Worm (Caenorhabditis elegans) whole organism, L3 larva: Measurements from ENCODE around the gene F10A3.4.

Experiments used
- R02D3.7 ChIP-seq: fragments of 150-350 bp; optimal IDR thresholded peaks from 2 replicates; lab custom pipeline; 2014; ENCODE audit warnings: missing biosample characterization, missing genetic modification characterization
- ZK546.5 ChIP-seq: sonication (generic microtip); optimal IDR thresholded peaks from 2 replicates; lab custom pipeline; 2017; ENCODE audit warnings: missing biosample characterization, missing genetic modification characterization
- aly-2 ChIP-seq: fragments of 150-350 bp; optimal IDR thresholded peaks from 2 replicates; lab custom pipeline; 2014; ENCODE audit warnings: missing biosample characterization, missing genetic modification characterization
- ama-1 ChIP-seq: fragments of 150-350 bp; optimal IDR thresholded peaks from 2 replicates; lab custom pipeline; 2018
- ceh-16 ChIP-seq: sonication (generic microtip); optimal IDR thresholded peaks from 2 replicates; lab custom pipeline; 2017; ENCODE audit warnings: missing biosample characterization, missing genetic modification characterization
- ceh-28 ChIP-seq: fragments of 150-350 bp; optimal IDR thresholded peaks from 2 replicates; lab custom pipeline; 2014; ENCODE audit warnings: missing biosample characterization, missing genetic modification reagents, missing genetic modification characterization
- ceh-9 ChIP-seq: sonication (generic microtip); optimal IDR thresholded peaks from 2 replicates; lab custom pipeline; 2018; ENCODE audit warnings: missing biosample characterization, missing genetic modification characterization
- egl-5 ChIP-seq: fragments of 150-350 bp; optimal IDR thresholded peaks from 2 replicates; lab custom pipeline; 2017; ENCODE audit warnings: missing biosample characterization, missing genetic modification reagents, missing genetic modification characterization, inconsistent platforms
- elt-1 ChIP-seq: fragments of 150-350 bp; optimal IDR thresholded peaks from 2 replicates; lab custom pipeline; 2014; ENCODE audit warnings: missing biosample characterization, missing genetic modification characterization
- elt-3 ChIP-seq, 3 experiments: fragments of 150-350 bp in 1 of 3; sonication (generic microtip) in 2 of 3; optimal IDR thresholded peaks; 2 replicates in 2 of 3; 4 replicates in 1 of 3; lab custom pipeline; 2014 to 2017; ENCODE audit warnings: missing biosample characterization in 3 of 3, missing genetic modification characterization in 3 of 3
- eor-1 ChIP-seq, 2 experiments: fragments of 150-350 bp; optimal IDR thresholded peaks; 2 replicates each; lab custom pipeline; 2014 to 2018; ENCODE audit warnings: missing biosample characterization in 2 of 2, missing genetic modification characterization in 2 of 2
- fkh-10 ChIP-seq: sonication (generic microtip); optimal IDR thresholded peaks from 2 replicates; lab custom pipeline; 2017; ENCODE audit warnings: missing biosample characterization, missing genetic modification reagents, missing genetic modification characterization
- fos-1 ChIP-seq: fragments of 150-350 bp; optimal IDR thresholded peaks from 2 replicates; lab custom pipeline; 2014; ENCODE audit warnings: missing biosample characterization, missing genetic modification characterization
- hmg-11 ChIP-seq: sonication (generic microtip); optimal IDR thresholded peaks from 2 replicates; lab custom pipeline; 2016; ENCODE audit warnings: missing genetic modification characterization, missing compliant biosample characterization
- jun-1 ChIP-seq: fragments of 150-350 bp; optimal IDR thresholded peaks from 2 replicates; lab custom pipeline; 2014; ENCODE audit warnings: missing biosample characterization, missing genetic modification reagents, missing genetic modification characterization
- lin-15B ChIP-seq: fragments of 150-350 bp; optimal IDR thresholded peaks from 2 replicates; lab custom pipeline; 2014; ENCODE audit warnings: missing biosample characterization, missing genetic modification characterization
- lin-39 ChIP-seq: fragments of 150-350 bp; optimal IDR thresholded peaks from 2 replicates; lab custom pipeline; 2018; ENCODE audit warnings: missing biosample characterization, missing genetic modification reagents, missing genetic modification characterization
- lsy-12 ChIP-seq: sonication (generic microtip); optimal IDR thresholded peaks from 2 replicates; lab custom pipeline; 2016; ENCODE audit warnings: mild to moderate bottlenecking, missing genetic modification characterization, missing compliant biosample characterization
- mdl-1 ChIP-seq: fragments of 150-350 bp; optimal IDR thresholded peaks from 2 replicates; lab custom pipeline; 2014; ENCODE audit warnings: missing biosample characterization, missing genetic modification characterization
- nfya-1 ChIP-seq: sonication (generic microtip); optimal IDR thresholded peaks from 2 replicates; lab custom pipeline; 2017; ENCODE audit warnings: missing genetic modification characterization, mild to moderate bottlenecking, missing compliant biosample characterization, antibody characterized with exemption, moderate library complexity; ENCODE audit not compliant: insufficient read depth
- nhr-237 ChIP-seq: fragments of 150-350 bp; optimal IDR thresholded peaks from 2 replicates; lab custom pipeline; 2014; ENCODE audit warnings: missing biosample characterization, missing genetic modification characterization
- nhr-28 ChIP-seq: fragments of 150-350 bp; optimal IDR thresholded peaks from 2 replicates; lab custom pipeline; 2014; ENCODE audit warnings: missing biosample characterization, missing genetic modification characterization
- nhr-43 ChIP-seq: sonication (generic microtip); optimal IDR thresholded peaks from 2 replicates; lab custom pipeline; 2016; ENCODE audit warnings: mild to moderate bottlenecking, missing genetic modification characterization, missing compliant biosample characterization; ENCODE audit not compliant: poor library complexity, severe bottlenecking
- nhr-67 ChIP-seq: fragments of 150-350 bp; optimal IDR thresholded peaks from 2 replicates; lab custom pipeline; 2014; ENCODE audit warnings: missing biosample characterization, missing genetic modification characterization
- nhr-77 ChIP-seq: fragments of 150-350 bp; optimal IDR thresholded peaks from 2 replicates; lab custom pipeline; 2014; ENCODE audit warnings: missing biosample characterization, missing genetic modification characterization
- pqm-1 ChIP-seq: fragments of 150-350 bp; optimal IDR thresholded peaks from 2 replicates; lab custom pipeline; 2017; ENCODE audit warnings: missing biosample characterization, missing genetic modification characterization, inconsistent platforms
- sea-2 ChIP-seq: fragments of 150-350 bp; sonication (generic microtip); optimal IDR thresholded peaks from 4 replicates; lab custom pipeline; 2014; ENCODE audit warnings: missing biosample characterization, missing genetic modification reagents, missing genetic modification characterization
- skn-1 ChIP-seq: fragments of 150-350 bp; optimal IDR thresholded peaks from 2 replicates; lab custom pipeline; 2014; ENCODE audit warnings: missing biosample characterization, missing genetic modification characterization
- snpc-4 ChIP-seq: fragments of 150-350 bp; optimal IDR thresholded peaks from 2 replicates; lab custom pipeline; 2014; ENCODE audit warnings: missing biosample characterization, missing genetic modification characterization
- tbx-2 ChIP-seq: sonication (generic microtip); optimal IDR thresholded peaks from 2 replicates; lab custom pipeline; 2016; ENCODE audit warnings: mild to moderate bottlenecking, missing genetic modification characterization, missing compliant biosample characterization
- unc-39 ChIP-seq: sonication (generic microtip); optimal IDR thresholded peaks from 4 replicates; lab custom pipeline; 2017; ENCODE audit warnings: missing biosample characterization, missing genetic modification characterization
- unc-62 ChIP-seq: fragments of 150-350 bp; sonication (generic microtip); optimal IDR thresholded peaks from 4 replicates; lab custom pipeline; 2014; ENCODE audit warnings: missing biosample characterization, missing genetic modification reagents, missing genetic modification characterization
- ztf-11 ChIP-seq: fragments of 150-350 bp; optimal IDR thresholded peaks from 2 replicates; lab custom pipeline; 2014; ENCODE audit warnings: missing biosample characterization, missing genetic modification characterization
- ztf-4 ChIP-seq: fragments of 150-350 bp; optimal IDR thresholded peaks from 2 replicates; lab custom pipeline; 2014; ENCODE audit warnings: missing biosample characterization, missing genetic modification characterization

The F10A3.4 gene

DNA sequence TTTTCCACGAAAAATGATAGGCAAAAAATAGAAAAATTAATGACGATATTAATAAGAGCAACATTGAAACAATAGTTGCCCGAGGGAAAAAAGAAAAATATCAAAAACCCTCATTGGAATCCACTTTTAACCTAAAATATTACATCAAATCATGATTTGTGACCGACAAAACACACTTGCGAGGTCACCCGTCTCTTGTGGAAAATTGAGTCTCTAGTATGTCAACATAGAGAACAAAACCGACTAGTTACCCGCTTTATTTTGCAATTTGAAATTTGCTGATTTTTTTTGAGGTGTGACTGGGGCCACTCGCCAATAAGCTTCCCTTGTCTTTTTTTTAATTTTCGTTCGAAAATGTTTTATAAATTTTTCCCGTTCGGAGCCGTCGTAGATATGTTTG, 26.9 kb downstream of the F10A3.4 start, which contains the start of gene cyp-33D1:
TSS of gene cyp-33D1 (minus strand) at position 101 of the 400 bp plus-strand sequence.
- TF ChIP-seq elt-1 (tag; lab: Kevin White, UChicago) (no peak), nhr-28 (tag; lab: Kevin White, UChicago) (no peak), nhr-77 (no peak), skn-1 (tag; lab: Kevin White, UChicago) (no peak), R02D3.7 (tag; lab: Kevin White, UChicago) (no peak), eor-1 (tag; optimal IDR thresholded peaks at IDR 0.05; lab: Kevin White, UChicago) (no peak), lin-39 (tag; lab: Kevin White, UChicago) (no peak), ceh-16 (tag; lab: Kevin White, UChicago) (no peak), ZK546.5 (tag; lab: Kevin White, UChicago) (no peak), ceh-28 (tag; lab: Kevin White, UChicago) (no peak), ztf-11 (tag; lab: Kevin White, UChicago) (no peak), nhr-67 (no peak), tbx-2 (no peak), nhr-237 (tag; lab: Kevin White, UChicago) (no peak), jun-1 (tag; lab: Kevin White, UChicago) (no peak)
- TF ChIP-seq, all 47 proteins: peak for 0

- TF ChIP-seq ceh-28 (tag; lab: Kevin White, UChicago) (no peak), elt-3 (tag; optimal IDR thresholded peaks at IDR 0.05; lab: Kevin White, UChicago) (no peak), unc-62 (GFP tag; lab: Kevin White, UChicago) (no peak), ceh-9 (tag; lab: Kevin White, UChicago) (no peak), lin-15B (no peak), fos-1 (no peak), nhr-77 (no peak), fkh-10 (GFP tag; lab: Kevin White, UChicago) (no peak), egl-5 (tag; lab: Kevin White, UChicago) (no peak), mdl-1 (no peak), tbx-2 (no peak), hmg-11 (tag; lab: Kevin White, UChicago) (no peak), elt-1 (tag; lab: Kevin White, UChicago) (no peak), nfya-1 (tag; lab: Kevin White, UChicago) (no peak), nhr-28 (tag; lab: Kevin White, UChicago) (no peak), pqm-1 (tag; lab: Kevin White, UChicago) (no peak)
- TF ChIP-seq, all 47 proteins: peak for 0
These were observed 31.4 kb downstream of the F10A3.4 start, which contains the start of gene str-106 for ce11 chrV:16180350-16180749. Gene str-106, plus strand, starts transcription at chrV:16180650.

- no peak for TF ChIP-seq snpc-4 (tag; lab: Kevin White, UChicago)
- no peak for TF ChIP-seq eor-1 (tag; optimal IDR thresholded peaks at IDR 0.05; lab: Kevin White, UChicago)
- no peak for TF ChIP-seq ztf-11 (tag; lab: Kevin White, UChicago)
- TF ChIP-seq ceh-16 (tag; lab: Kevin White, UChicago): no peak
- no peak for TF ChIP-seq unc-39 (tag; lab: Kevin White, UChicago)
- TF ChIP-seq nhr-67: no peak
- no peak for TF ChIP-seq pqm-1 (tag; lab: Kevin White, UChicago)
- TF ChIP-seq nhr-43 (tag; lab: Kevin White, UChicago): no peak
- no peak for TF ChIP-seq lin-39 (tag; lab: Kevin White, UChicago)
- TF ChIP-seq ztf-4 (tag; lab: Kevin White, UChicago): no peak
- no peak for TF ChIP-seq lsy-12 (tag; lab: Kevin White, UChicago)
These were observed 33.2 kb downstream of the F10A3.4 start, which contains the start of gene srz-13 for ce11 chrV:16182110-16182509. Gene srz-13, plus strand, starts transcription at chrV:16182410.

ce11 chrV:16182918-16183317, 34.0 kb downstream of the F10A3.4 start, which contains the start of gene srh-277:
Gene srh-277, plus strand, starts transcription at chrV:16183218.
- TF ChIP-seq jun-1 (tag; lab: Kevin White, UChicago) (no peak), mdl-1 (no peak), ZK546.5 (tag; lab: Kevin White, UChicago) (no peak), nhr-28 (tag; lab: Kevin White, UChicago) (no peak), ceh-9 (tag; lab: Kevin White, UChicago) (no peak), ama-1 (lab: Kevin White, UChicago) (no peak), aly-2 (no peak), sea-2 (GFP tag; lab: Kevin White, UChicago) (no peak), nhr-237 (tag; lab: Kevin White, UChicago) (no peak)
- TF ChIP-seq, all 47 proteins: peak for 0
